Fruit fly (Drosophila melanogaster) whole organism, prepupa: ENCODE data around the gene CG11168.

Source experiments
- Blimp-1 ChIP-seq: fragments of 200-800 bp; sonication (Bioruptor generic); optimal IDR thresholded peaks from 3 replicates; lab custom pipeline; 2017; ENCODE audit warnings: missing biosample characterization, missing genetic modification characterization, mild to moderate bottlenecking, moderate library complexity, missing genetic modification reagents
- CG10631 ChIP-seq: fragments of 200-800 bp; sonication (Bioruptor generic); optimal IDR thresholded peaks from 2 replicates; lab custom pipeline; 2016; ENCODE audit warnings: missing biosample characterization, missing genetic modification characterization
- CG10669 ChIP-seq: fragments of 200-800 bp; sonication (Bioruptor generic); optimal IDR thresholded peaks from 3 replicates; lab custom pipeline; 2018; ENCODE audit warnings: missing biosample characterization, mild to moderate bottlenecking, missing genetic modification characterization, moderate library complexity
- CG11294 ChIP-seq: fragments of 200-800 bp; sonication (Bioruptor generic); IDR thresholded peaks from 2 replicates; pipeline ENCODE4 v1.3.6; 2022; ENCODE audit warnings: missing biosample characterization, missing genetic modification characterization
- CG15336 ChIP-seq: fragments of 200-800 bp; sonication (Bioruptor generic); IDR thresholded peaks from 2 replicates; pipeline ENCODE4 v1.3.6; 2022; ENCODE audit warnings: missing biosample characterization, missing genetic modification characterization
- CG1621 ChIP-seq: fragments of 200-800 bp; sonication (Bioruptor generic); optimal IDR thresholded peaks from 3 replicates; lab custom pipeline; 2018; ENCODE audit warnings: missing biosample characterization, mild to moderate bottlenecking, missing genetic modification characterization
- CG16779 ChIP-seq: fragments of 200-800 bp; sonication (Bioruptor generic); optimal IDR thresholded peaks from 3 replicates; lab custom pipeline; 2017; ENCODE audit warnings: missing biosample characterization, mild to moderate bottlenecking, missing genetic modification characterization
- CG3032 ChIP-seq: fragments of 200-800 bp; optimal IDR thresholded peaks from 2 replicates; lab custom pipeline; 2019; ENCODE audit warnings: missing biosample characterization, mild to moderate bottlenecking, missing genetic modification characterization, moderate library complexity
- CG31627 ChIP-seq: fragments of 200-800 bp; sonication (Bioruptor generic); optimal IDR thresholded peaks from 3 replicates; lab custom pipeline; 2016; ENCODE audit warnings: missing biosample characterization, missing genetic modification characterization
- CG32006 ChIP-seq: fragments of 200-800 bp; sonication (Bioruptor generic); optimal IDR thresholded peaks from 3 replicates; lab custom pipeline; 2017; ENCODE audit warnings: missing biosample characterization, mild to moderate bottlenecking, missing genetic modification characterization
- CG3919 ChIP-seq: fragments of 200-800 bp; sonication (Bioruptor generic); optimal IDR thresholded peaks from 3 replicates; lab custom pipeline; 2016; ENCODE audit warnings: missing biosample characterization, missing genetic modification characterization
- CG4318 ChIP-seq: fragments of 200-800 bp; sonication (Bioruptor generic); optimal IDR thresholded peaks from 3 replicates; lab custom pipeline; 2017; ENCODE audit warnings: missing biosample characterization, mild to moderate bottlenecking, missing genetic modification characterization
- CG6163 ChIP-seq: fragments of 200-800 bp; sonication (Bioruptor generic); IDR thresholded peaks from 3 replicates; pipeline ENCODE4 v1.3.6; 2022; ENCODE audit warnings: missing biosample characterization, missing genetic modification characterization
- CG6276 ChIP-seq: fragments of 200-800 bp; sonication (Bioruptor generic); optimal IDR thresholded peaks from 2 replicates; lab custom pipeline; 2017; ENCODE audit warnings: missing biosample characterization, mild to moderate bottlenecking, missing genetic modification characterization
- CG6792 ChIP-seq: fragments of 200-800 bp; sonication (Bioruptor generic); optimal IDR thresholded peaks from 3 replicates; lab custom pipeline; 2016; ENCODE audit warnings: missing biosample characterization, missing genetic modification characterization
- CG6854 ChIP-seq: fragments of 200-800 bp; sonication (Bioruptor generic); optimal IDR thresholded peaks from 2 replicates; lab custom pipeline; 2017; ENCODE audit warnings: missing biosample characterization, mild to moderate bottlenecking, missing genetic modification characterization
- CG7368 ChIP-seq: fragments of 200-800 bp; sonication (Bioruptor generic); optimal IDR thresholded peaks from 3 replicates; lab custom pipeline; 2016; ENCODE audit warnings: missing biosample characterization, missing genetic modification characterization
- CG8119 ChIP-seq: fragments of 200-800 bp; sonication (Bioruptor generic); IDR thresholded peaks from 3 replicates; pipeline ENCODE4 v1.3.6; 2022; ENCODE audit warnings: missing biosample characterization, missing genetic modification characterization
- CG8632 ChIP-seq: fragments of 200-800 bp; sonication (Bioruptor generic); optimal IDR thresholded peaks from 3 replicates; lab custom pipeline; 2016; ENCODE audit warnings: missing biosample characterization, missing genetic modification characterization
- Eip78C ChIP-seq: fragments of 200-800 bp; sonication (Bioruptor generic); peaks from one replicate; lab custom pipeline; 2016; ENCODE audit warnings: missing biosample characterization, missing genetic modification characterization
- Eip93F ChIP-seq: fragments of 200-800 bp; sonication (Bioruptor generic); optimal IDR thresholded peaks from 2 replicates; lab custom pipeline; 2016; ENCODE audit warnings: missing biosample characterization, mild to moderate bottlenecking, missing genetic modification characterization
- Gug ChIP-seq: fragments of 200-800 bp; sonication (Bioruptor generic); IDR thresholded peaks from 2 replicates; pipeline ENCODE4 v1.3.6; 2022; ENCODE audit warnings: missing biosample characterization, missing genetic modification characterization
- Hr38 ChIP-seq: sonication (Bioruptor generic); optimal IDR thresholded peaks from 2 replicates; lab custom pipeline; 2016; ENCODE audit warnings: missing biosample characterization, missing genetic modification characterization
- Hr4 ChIP-seq: fragments of 200-800 bp; sonication (Bioruptor generic); optimal IDR thresholded peaks from 3 replicates; lab custom pipeline; 2016; ENCODE audit warnings: missing biosample characterization, missing genetic modification characterization
- Lpt ChIP-seq: fragments of 200-800 bp; sonication (Bioruptor generic); optimal IDR thresholded peaks from 3 replicates; lab custom pipeline; 2016; ENCODE audit warnings: missing biosample characterization, missing genetic modification characterization
- Met ChIP-seq: fragments of 200-800 bp; sonication (Bioruptor generic); optimal IDR thresholded peaks from 3 replicates; lab custom pipeline; 2016; ENCODE audit warnings: missing biosample characterization, missing genetic modification characterization
- OdsH ChIP-seq: fragments of 200-800 bp; sonication (Bioruptor generic); optimal IDR thresholded peaks from 3 replicates; lab custom pipeline; 2016; ENCODE audit warnings: missing biosample characterization, missing genetic modification characterization
- Sox102F ChIP-seq: fragments of 200-800 bp; sonication (Bioruptor generic); optimal IDR thresholded peaks from 2 replicates; lab custom pipeline; 2016; ENCODE audit warnings: missing biosample characterization, mild to moderate bottlenecking, missing genetic modification characterization
- Sox15 ChIP-seq: fragments of 200-800 bp; sonication (Bioruptor generic); optimal IDR thresholded peaks from 3 replicates; lab custom pipeline; 2016; ENCODE audit warnings: missing biosample characterization, missing genetic modification characterization
- acj6 ChIP-seq: fragments of 200-800 bp; sonication (Bioruptor generic); optimal IDR thresholded peaks from 3 replicates; lab custom pipeline; 2016; ENCODE audit warnings: missing biosample characterization, missing genetic modification characterization
- cyc ChIP-seq: fragments of 200-800 bp; sonication (Bioruptor generic); optimal IDR thresholded peaks from 3 replicates; lab custom pipeline; 2016; ENCODE audit warnings: missing biosample characterization, missing genetic modification characterization
- dac ChIP-seq: fragments of 200-800 bp; sonication (Bioruptor generic); optimal IDR thresholded peaks from 2 replicates; lab custom pipeline; 2017; ENCODE audit warnings: missing biosample characterization, mild to moderate bottlenecking, missing genetic modification characterization
- dsx ChIP-seq: fragments of 200-800 bp; optimal IDR thresholded peaks from 3 replicates; lab custom pipeline; 2019; ENCODE audit warnings: missing biosample characterization, mild to moderate bottlenecking, missing genetic modification characterization, moderate library complexity; ENCODE audit not compliant: poor library complexity, severe bottlenecking
- eg ChIP-seq: fragments of 200-800 bp; sonication (Bioruptor generic); IDR thresholded peaks from 3 replicates; pipeline ENCODE4 v1.3.6; 2022; ENCODE audit warnings: missing biosample characterization, missing genetic modification characterization
- esn ChIP-seq: fragments of 200-800 bp; sonication (Bioruptor generic); optimal IDR thresholded peaks from 2 replicates; lab custom pipeline; 2016; ENCODE audit warnings: missing biosample characterization, mild to moderate bottlenecking, missing genetic modification characterization, moderate library complexity
- fd85E ChIP-seq: fragments of 200-800 bp; sonication (Bioruptor generic); optimal IDR thresholded peaks from 3 replicates; lab custom pipeline; 2016; ENCODE audit warnings: missing biosample characterization, missing genetic modification characterization
- fkh ChIP-seq: fragments of 200-800 bp; sonication (Bioruptor generic); optimal IDR thresholded peaks from 3 replicates; lab custom pipeline; 2017; ENCODE audit warnings: missing biosample characterization, mild to moderate bottlenecking, missing genetic modification characterization, moderate library complexity
- lz ChIP-seq: fragments of 200-800 bp; sonication (Bioruptor generic); optimal IDR thresholded peaks from 3 replicates; lab custom pipeline; 2016; ENCODE audit warnings: missing biosample characterization, missing genetic modification characterization
- pdm3 ChIP-seq: fragments of 200-800 bp; sonication (Bioruptor generic); optimal IDR thresholded peaks from 3 replicates; lab custom pipeline; 2016; ENCODE audit warnings: missing biosample characterization, missing genetic modification characterization
- salr ChIP-seq, 2 experiments: fragments of 200-800 bp; sonication (Bioruptor generic); optimal IDR thresholded peaks; 3 replicates each; lab custom pipeline; 2016 to 2018; ENCODE audit warnings: missing biosample characterization in 2 of 2, missing genetic modification characterization in 2 of 2, mild to moderate bottlenecking in 1 of 2
- spab ChIP-seq: fragments of 200-800 bp; sonication (Bioruptor generic); optimal IDR thresholded peaks from 2 replicates; lab custom pipeline; 2017; ENCODE audit warnings: missing biosample characterization, mild to moderate bottlenecking, missing genetic modification characterization, missing genetic modification reagents
- ss ChIP-seq, 2 experiments: fragments of 200-800 bp; sonication (Bioruptor generic); optimal IDR thresholded peaks; 2 replicates in 1 of 2; 3 replicates in 1 of 2; lab custom pipeline; 2017 to 2018; ENCODE audit warnings: mild to moderate bottlenecking in 2 of 2, missing biosample characterization in 2 of 2, missing genetic modification characterization in 2 of 2, moderate library complexity in 1 of 2
- svp ChIP-seq: fragments of 200-800 bp; sonication (Bioruptor generic); peaks from one replicate; lab custom pipeline; 2016; ENCODE audit warnings: missing biosample characterization, missing genetic modification characterization
- topi ChIP-seq: fragments of 200-800 bp; sonication (Bioruptor generic); optimal IDR thresholded peaks from 3 replicates; lab custom pipeline; 2016; ENCODE audit warnings: missing biosample characterization, missing genetic modification characterization
- vri ChIP-seq: fragments of 200-800 bp; sonication (Bioruptor generic); optimal IDR thresholded peaks from 3 replicates; lab custom pipeline; 2016; ENCODE audit warnings: missing biosample characterization, mild to moderate bottlenecking, missing genetic modification characterization

CG11168 gene

dm6 chr3R:24917814-24918636, at the start of gene CG11168, which contains the start of the genes PIG-S and sud1:
Gene CG11168, plus strand, starts transcription at chr3R:24918106.
Gene PIG-S, minus strand, starts transcription at chr3R:24917864.
Gene sud1, minus strand, starts transcription at chr3R:24917864.
- no peak; the same call in 1 of the 2 replicates for TF ChIP-seq Gug (GFP tag; lab: Robert Waterston, UW)
- TF ChIP-seq Sox15 (GFP tag; lab: Kevin White, UChicago), result peak; percentile 14
- no peak for TF ChIP-seq acj6
- peak; percentile 11; the same call in 1 of the 2 replicates for TF ChIP-seq CG11294 (GFP tag; lab: Robert Waterston, UW)
- no peak for TF ChIP-seq CG6276
- peak; percentile 36 for TF ChIP-seq esn (GFP tag; lab: Kevin White, UChicago)
- TF ChIP-seq CG3032, result peak; percentile 63
- TF ChIP-seq Hr4 (GFP tag; lab: Kevin White, UChicago), result no peak
- peak; percentile 38 for TF ChIP-seq dsx
- TF ChIP-seq eg (GFP tag; lab: Robert Waterston, UW), result peak; percentile 54; the same call in 2 of the 3 replicates
- TF ChIP-seq salr (GFP tag; optimal IDR thresholded peaks at IDR 0.05; lab: Kevin White, UChicago), result no peak
- no peak for TF ChIP-seq CG3919
- no peak for TF ChIP-seq dac
- no peak for TF ChIP-seq fd85E
- peak; percentile 28 for TF ChIP-seq CG31627 (GFP tag; lab: Kevin White, UChicago)
- TF ChIP-seq Sox102F (GFP tag; lab: Kevin White, UChicago), result no peak
- no peak for TF ChIP-seq CG8119 (GFP tag; lab: Robert Waterston, UW)
- TF ChIP-seq CG1621 (tag; lab: Kevin White, UChicago), result peak; percentile 18
- TF ChIP-seq CG10631 (GFP tag; lab: Kevin White, UChicago), result no peak
- peak; percentile 41 for TF ChIP-seq lz
- TF ChIP-seq CG16779 (tag; lab: Kevin White, UChicago), result no peak
- TF ChIP-seq fkh (GFP tag; lab: Kevin White, UChicago), result no peak
- TF ChIP-seq CG15336 (GFP tag; lab: Robert Waterston, UW), result peak; percentile 26; the same call in 1 of the 2 replicates
- TF ChIP-seq CG7368 (GFP tag; lab: Kevin White, UChicago), result no peak
- TF ChIP-seq CG8632 (GFP tag; lab: Kevin White, UChicago), result no peak
- no peak for TF ChIP-seq svp
- peak; percentile 45; the same call in 1 of the 3 replicates for TF ChIP-seq CG6163 (GFP tag; lab: Robert Waterston, UW)

dm6 chr3R:24870389-24871048, 47.4 kb upstream of the CG11168 start, which contains the start of gene CycB3:
Gene CycB3, minus strand, starts transcription at chr3R:24870816.
- TF ChIP-seq vri (no peak), CG10669 (GFP tag; lab: Kevin White, UChicago) (no peak), CG7368 (GFP tag; lab: Kevin White, UChicago) (no peak), CG31627 (GFP tag; lab: Kevin White, UChicago) (no peak), OdsH (GFP tag; lab: Kevin White, UChicago) (no peak), CG10631 (GFP tag; lab: Kevin White, UChicago) (no peak), CG6854 (GFP tag; lab: Kevin White, UChicago) (peak; percentile 32), spab (GFP tag; lab: Kevin White, UChicago) (no peak), Eip78C (GFP tag; lab: Kevin White, UChicago) (peak; percentile 67), Gug (GFP tag; lab: Robert Waterston, UW) (no peak), svp (no peak), fd85E (no peak), dsx (no peak), pdm3 (GFP tag; lab: Kevin White, UChicago) (no peak), CG3919 (no peak), CG16779 (tag; lab: Kevin White, UChicago) (no peak), Met (GFP tag; lab: Kevin White, UChicago) (no peak), CG15336 (GFP tag; lab: Robert Waterston, UW) (no peak), CG11294 (GFP tag; lab: Robert Waterston, UW) (no peak), CG6792 (no peak), esn (GFP tag; lab: Kevin White, UChicago) (no peak), CG8632 (GFP tag; lab: Kevin White, UChicago) (no peak), ss (GFP tag; optimal IDR thresholded peaks at IDR 0.05; lab: Kevin White, UChicago) (peak; percentile 36 to 73), Hr38 (GFP tag; lab: Kevin White, UChicago) (no peak), CG6163 (GFP tag; lab: Robert Waterston, UW) (peak; percentile 9; the same call in 1 of the 3 replicates), Blimp-1 (GFP tag; lab: Kevin White, UChicago) (no peak), cyc (no peak), CG4318 (GFP tag; lab: Kevin White, UChicago) (no peak), fkh (GFP tag; lab: Kevin White, UChicago) (no peak), Lpt (GFP tag; lab: Kevin White, UChicago) (no peak), topi (GFP tag; lab: Kevin White, UChicago) (no peak), CG1621 (tag; lab: Kevin White, UChicago) (peak; percentile 57), Sox102F (GFP tag; lab: Kevin White, UChicago) (no peak), Eip93F (no peak), CG32006 (GFP tag; lab: Kevin White, UChicago) (no peak)
